Worm (Caenorhabditis elegans): ENCODE measurements around the gene spe-10.

- TF ChIP-seq ceh-36 (tag; optimal IDR thresholded peaks at IDR 0.05) = no peak
- TF ChIP-seq B0310.2 (tag; optimal IDR thresholded peaks at IDR 0.05) = no peak
- TF ChIP-seq aly-1 (tag; optimal IDR thresholded peaks at IDR 0.05) = no peak
- TF ChIP-seq ama-1 (optimal IDR thresholded peaks at IDR 0.05) = no peak
- no peak for TF ChIP-seq scrt-1 (GFP tag; IDR thresholded peaks at IDR 0.05)
- no peak for TF ChIP-seq ceh-13 (GFP tag; optimal IDR thresholded peaks at IDR 0.05)
- no peak for TF ChIP-seq sea-1 (GFP tag; conservative IDR thresholded peaks at IDR 0.05)
- TF ChIP-seq tra-4 (tag; optimal IDR thresholded peaks at IDR 0.05) = no peak
- no peak for TF ChIP-seq F13C5.2 (tag; optimal IDR thresholded peaks at IDR 0.05)
Measured at ce11 chrV:10371951-10372350, 12.1 kb upstream of the spe-10 start, which contains the start of gene ugt-49.
